Fruit fly (Drosophila melanogaster): ENCODE data around the gene PRL-1.
A peak's percentile ranks its signal among the peaks of the same experiment; 100 is the strongest.

PRL-1 gene

dm6 chr2L:16256118-16256435 is 1.3 kb downstream of the PRL-1 start:
- no peak for TF ChIP-seq jim (GFP tag; optimal IDR thresholded peaks at IDR 0.05)

DNA sequence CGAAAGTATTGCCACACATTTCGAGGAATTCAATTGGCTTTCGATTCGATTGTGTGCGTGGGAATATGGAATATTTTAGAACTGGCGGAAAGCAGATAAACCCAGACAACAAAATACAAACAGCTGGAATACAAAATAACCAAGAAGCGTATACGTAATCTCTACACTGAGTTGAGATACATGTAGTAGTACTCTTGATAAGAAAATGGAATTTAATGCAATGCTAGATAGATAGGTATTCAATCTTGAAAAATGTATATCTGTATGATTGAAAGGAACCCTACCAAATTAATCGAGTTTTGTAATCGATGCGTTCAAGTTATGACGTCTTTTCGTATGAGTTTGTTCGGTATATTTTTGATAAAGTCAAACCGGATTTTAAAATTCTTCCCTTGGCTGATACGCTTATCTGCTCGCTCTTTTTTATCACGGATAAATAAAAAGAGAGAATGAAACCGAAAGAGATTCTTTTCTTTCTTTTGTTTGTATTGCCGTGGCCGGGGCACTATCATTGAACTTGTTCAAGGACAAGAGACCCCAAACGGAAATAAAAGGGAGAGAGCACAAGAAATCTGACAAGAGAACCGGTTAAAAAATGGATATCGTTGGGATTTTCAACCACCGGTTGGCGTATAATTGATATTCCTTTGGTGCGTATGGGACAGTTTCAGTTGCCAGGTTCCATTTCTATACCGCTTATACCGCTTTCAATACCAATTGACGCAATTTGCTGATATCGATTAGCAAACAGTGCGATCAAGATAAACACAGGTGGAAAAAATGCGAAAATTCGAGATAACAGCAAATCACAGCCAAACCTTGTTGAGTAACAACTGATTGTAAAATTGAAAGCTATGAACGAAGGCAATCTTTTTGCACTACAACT is 1.9 kb downstream of the PRL-1 start:
- TF ChIP-seq OdsH (GFP tag; optimal IDR thresholded peaks at IDR 0.05) (peak; percentile 6), Dfd (GFP tag; optimal IDR thresholded peaks at IDR 0.05) (no peak), Hr83 (GFP tag; optimal IDR thresholded peaks at IDR 0.05; ENCODE audit: poor library complexity, severe bottlenecking) (peak; percentile 50), psq (GFP tag; optimal IDR thresholded peaks at IDR 0.05) (peak; percentile 53), HLH106 (tag; optimal IDR thresholded peaks at IDR 0.05) (peak; percentile 2), h (GFP tag; optimal IDR thresholded peaks at IDR 0.05) (peak; percentile 1), Mio (GFP tag; optimal IDR thresholded peaks at IDR 0.05) (no peak)

DNA sequence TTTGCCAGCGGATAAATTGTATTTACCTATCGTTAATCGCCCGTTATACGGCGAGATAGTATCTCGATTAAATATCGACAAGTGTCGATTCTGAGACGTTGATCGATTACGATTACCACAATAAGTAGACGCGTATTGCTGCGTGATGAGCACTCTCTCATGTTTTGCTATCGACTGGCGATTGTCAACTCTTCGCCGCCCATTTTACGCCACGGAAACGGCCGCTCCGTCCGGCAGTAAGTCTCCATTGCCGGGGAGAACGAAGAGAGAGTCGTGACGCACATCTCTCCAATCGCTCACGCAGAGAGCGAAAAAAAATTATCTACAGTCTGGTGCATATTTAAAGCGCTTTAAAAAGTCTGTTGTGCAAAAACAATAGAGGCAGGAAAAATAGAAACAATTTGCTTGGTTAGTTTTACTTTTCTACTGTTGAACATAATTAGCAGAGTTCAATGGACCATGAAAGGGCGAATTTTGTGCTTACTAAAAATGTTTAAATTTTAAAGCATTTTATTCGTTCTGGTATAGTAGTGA is 5.7 kb downstream of the PRL-1 start, which contains the start of gene CG46309:
Gene CG46309, minus strand, starts transcription at position 191 of the 534 bp plus-strand sequence.
- TF ChIP-seq Sp1 (GFP tag; optimal IDR thresholded peaks at IDR 0.05) (no peak), brk (GFP tag; optimal IDR thresholded peaks at IDR 0.05) (no peak), CG32264 (GFP tag; optimal IDR thresholded peaks at IDR 0.05) (no peak), Dif (GFP tag; optimal IDR thresholded peaks at IDR 0.05; ENCODE audit: partially characterized antibody) (peak; percentile 82), psq (GFP tag; optimal IDR thresholded peaks at IDR 0.05) (peak; percentile 31), Hr78 (GFP tag; optimal IDR thresholded peaks at IDR 0.05) (no peak), rgr (GFP tag; optimal IDR thresholded peaks at IDR 0.05) (peak; percentile 40), usp (GFP tag; optimal IDR thresholded peaks at IDR 0.05) (no peak), dl (GFP tag; optimal IDR thresholded peaks at IDR 0.05; ENCODE audit: insufficient read depth in 1 of 2, partially characterized antibody in 2 of 2) (peak; percentile 43 to 77), br (GFP tag; optimal IDR thresholded peaks at IDR 0.05) (peak; percentile 49), ey (GFP tag; optimal IDR thresholded peaks at IDR 0.05) (peak; percentile 60), Vsx2 (GFP tag; optimal IDR thresholded peaks at IDR 0.05; ENCODE audit: partially characterized antibody) (no peak), dmrt93B (GFP tag; optimal IDR thresholded peaks at IDR 0.05) (no peak), lola (GFP tag; optimal IDR thresholded peaks at IDR 0.05) (no peak), Rel (GFP tag; optimal IDR thresholded peaks at IDR 0.05) (no peak), Rel (tag; optimal IDR thresholded peaks at IDR 0.05) (no peak), Abd-B (GFP tag; optimal IDR thresholded peaks at IDR 0.05) (no peak), foxo (GFP tag; optimal IDR thresholded peaks at IDR 0.05) (peak in 1 of 2 experiments; percentile 49), N (GFP tag; optimal IDR thresholded peaks at IDR 0.05) (no peak), Dfd (GFP tag; optimal IDR thresholded peaks at IDR 0.05) (no peak), Hnf4 (GFP tag; optimal IDR thresholded peaks at IDR 0.05) (peak; percentile 23), HLH106 (tag; optimal IDR thresholded peaks at IDR 0.05) (no peak), CG9705 (GFP tag; optimal IDR thresholded peaks at IDR 0.05) (no peak), OdsH (GFP tag; optimal IDR thresholded peaks at IDR 0.05) (peak; percentile 33), woc (GFP tag; optimal IDR thresholded peaks at IDR 0.05) (peak; percentile 42), pan (optimal IDR thresholded peaks at IDR 0.05) (no peak), h (GFP tag; optimal IDR thresholded peaks at IDR 0.05) (peak; percentile 54), Mio (GFP tag; optimal IDR thresholded peaks at IDR 0.05) (no peak), sv (GFP tag; optimal IDR thresholded peaks at IDR 0.05) (peak; percentile 19), tai (GFP tag; optimal IDR thresholded peaks at IDR 0.05) (no peak), jim (GFP tag; optimal IDR thresholded peaks at IDR 0.05) (no peak), Myc (optimal IDR thresholded peaks at IDR 0.05) (no peak), Hr83 (GFP tag; optimal IDR thresholded peaks at IDR 0.05; ENCODE audit: poor library complexity, severe bottlenecking) (no peak), Jra (GFP tag; optimal IDR thresholded peaks at IDR 0.05) (no peak), sage (GFP tag; optimal IDR thresholded peaks at IDR 0.05) (no peak), GATAd (GFP tag; optimal IDR thresholded peaks at IDR 0.05) (no peak), dsf (GFP tag; optimal IDR thresholded peaks at IDR 0.05; ENCODE audit: borderline replicate concordance) (no peak), CrebA (GFP tag; optimal IDR thresholded peaks at IDR 0.05; ENCODE audit: borderline replicate concordance) (no peak), fru (GFP tag; optimal IDR thresholded peaks at IDR 0.05) (peak; percentile 85)

Measured in whole organism, wandering third instar larva.